Fruit fly (Drosophila melanogaster): ENCODE measurements around the gene CG9525.

Gene CG9525

dm6 chr2L:8958046-8958497, 4.1 kb downstream of the CG9525 start (continued):
- no peak for TF ChIP-seq dsx (GFP tag; optimal IDR thresholded peaks at IDR 0.05; ENCODE audit: poor library complexity, severe bottlenecking)
- TF ChIP-seq Lpt (GFP tag; optimal IDR thresholded peaks at IDR 0.05), result peak; percentile 75
- no peak for TF ChIP-seq fd85E (GFP tag; optimal IDR thresholded peaks at IDR 0.05)
- peak; percentile 78 for TF ChIP-seq CG34406 (GFP tag; optimal IDR thresholded peaks at IDR 0.05)
- peak; percentile 25 for TF ChIP-seq vri (GFP tag; optimal IDR thresholded peaks at IDR 0.05)
- TF ChIP-seq Eip93F (GFP tag; optimal IDR thresholded peaks at IDR 0.05), result no peak
- peak; percentile 60 for TF ChIP-seq cyc (GFP tag; optimal IDR thresholded peaks at IDR 0.05)
- TF ChIP-seq Eip78C (GFP tag), result peak; percentile 96
- TF ChIP-seq CG9139 (GFP tag; optimal IDR thresholded peaks at IDR 0.05), result peak; percentile 54
- peak; percentile 54 for TF ChIP-seq CG11762 (GFP tag; optimal IDR thresholded peaks at IDR 0.05; ENCODE audit: insufficient read depth)
- peak; percentile 81 for TF ChIP-seq CG7368 (GFP tag; optimal IDR thresholded peaks at IDR 0.05)
- TF ChIP-seq Hr39 (GFP tag; optimal IDR thresholded peaks at IDR 0.05), result peak; percentile 78
- TF ChIP-seq topi (GFP tag; optimal IDR thresholded peaks at IDR 0.05), result peak; percentile 74
- TF ChIP-seq CG8119 (GFP tag; IDR thresholded peaks at IDR 0.05), result peak; percentile 99
- peak; percentile 95 for TF ChIP-seq CG10631 (GFP tag; optimal IDR thresholded peaks at IDR 0.05)
- TF ChIP-seq Sox102F (GFP tag; optimal IDR thresholded peaks at IDR 0.05), result peak; percentile 86
- peak; percentile 91 for TF ChIP-seq Met (GFP tag; optimal IDR thresholded peaks at IDR 0.05)
- TF ChIP-seq acj6 (GFP tag; optimal IDR thresholded peaks at IDR 0.05), result peak; percentile 82
- peak; percentile 89 for TF ChIP-seq svp (GFP tag)
- peak; percentile 61 for TF ChIP-seq spab (GFP tag; optimal IDR thresholded peaks at IDR 0.05)
- no peak for TF ChIP-seq esn (GFP tag; optimal IDR thresholded peaks at IDR 0.05)

- TF ChIP-seq Hr4 (GFP tag; optimal IDR thresholded peaks at IDR 0.05), result no peak
- no peak for TF ChIP-seq Ets21C (GFP tag; optimal IDR thresholded peaks at IDR 0.05)
- no peak for TF ChIP-seq CG16779 (tag; optimal IDR thresholded peaks at IDR 0.05)
- no peak for TF ChIP-seq Eip78C (GFP tag)
- no peak for TF ChIP-seq CG15336 (GFP tag; IDR thresholded peaks at IDR 0.05)
These were observed 5.0 kb downstream of the CG9525 start for dm6 chr2L:8957152-8957551.

dm6 chr2L:8956336-8956726, 5.8 kb downstream of the CG9525 start:
- TF ChIP-seq CG8319 (GFP tag; optimal IDR thresholded peaks at IDR 0.05), result no peak
- peak; percentile 25 for TF ChIP-seq Eip78C (GFP tag)
- peak; percentile 53 for TF ChIP-seq svp (GFP tag)

dm6 chr2L:8955597-8956335, 6.4 kb downstream of the CG9525 start:
- TF ChIP-seq CG6276 (GFP tag; optimal IDR thresholded peaks at IDR 0.05), result no peak
- TF ChIP-seq CG34406 (GFP tag; optimal IDR thresholded peaks at IDR 0.05), result no peak
- no peak for TF ChIP-seq CG9139 (GFP tag; optimal IDR thresholded peaks at IDR 0.05)
- no peak for TF ChIP-seq dac (GFP tag; optimal IDR thresholded peaks at IDR 0.05)
- TF ChIP-seq fkh (GFP tag; optimal IDR thresholded peaks at IDR 0.05), result peak; percentile 66
- no peak for TF ChIP-seq CG11762 (GFP tag; optimal IDR thresholded peaks at IDR 0.05; ENCODE audit: insufficient read depth)

DNA sequence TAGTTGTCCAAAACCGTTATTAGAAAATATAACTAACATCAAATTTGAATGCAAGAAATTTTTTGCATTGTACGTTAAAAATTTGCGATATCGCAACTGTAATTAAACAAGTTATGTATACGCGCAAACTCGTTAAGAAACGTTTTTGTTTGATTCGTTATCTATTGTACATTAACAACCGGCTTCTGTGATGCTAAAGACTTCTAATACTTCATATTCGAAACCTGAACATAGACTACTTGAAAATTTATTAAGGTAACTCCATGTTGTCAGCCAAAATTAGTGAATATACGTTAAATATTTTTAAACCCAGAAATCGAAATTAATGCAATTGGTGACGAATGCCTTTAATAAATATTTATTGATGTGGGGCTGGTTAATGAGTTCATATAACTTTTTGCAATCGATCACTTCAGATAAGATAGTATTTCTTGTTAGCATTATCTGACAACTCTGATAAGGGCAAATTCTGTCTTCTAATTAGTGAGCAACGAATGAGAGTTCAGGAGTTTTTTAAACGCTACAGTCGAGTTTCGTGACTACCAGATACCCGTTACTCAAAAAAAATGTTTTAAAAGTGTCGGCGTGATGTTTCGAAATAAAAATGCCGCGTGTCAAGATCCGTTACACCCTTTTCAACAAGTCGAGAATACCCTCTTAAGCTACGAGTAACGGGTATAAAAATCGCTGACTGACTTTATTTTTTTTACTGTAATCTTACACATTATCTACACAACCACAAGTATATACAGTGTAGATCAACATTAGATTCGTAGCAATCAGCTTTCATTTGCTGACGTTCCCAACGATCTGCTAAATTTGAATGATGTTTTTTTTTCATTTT, 9.7 kb downstream of the CG9525 start:
- TF ChIP-seq Hr39 (GFP tag; optimal IDR thresholded peaks at IDR 0.05), result peak; percentile 66
- TF ChIP-seq dac (GFP tag; optimal IDR thresholded peaks at IDR 0.05), result no peak
- TF ChIP-seq CG3032 (tag; optimal IDR thresholded peaks at IDR 0.05), result peak; percentile 13
- TF ChIP-seq topi (GFP tag; optimal IDR thresholded peaks at IDR 0.05), result peak; percentile 49
- TF ChIP-seq CG3919 (GFP tag; optimal IDR thresholded peaks at IDR 0.05), result peak; percentile 61
- peak; percentile 67 for TF ChIP-seq CG6792 (GFP tag; optimal IDR thresholded peaks at IDR 0.05)
- TF ChIP-seq fkh (GFP tag; optimal IDR thresholded peaks at IDR 0.05), result no peak
- TF ChIP-seq Met (GFP tag; optimal IDR thresholded peaks at IDR 0.05), result peak; percentile 65
- peak; percentile 76 for TF ChIP-seq CG6163 (GFP tag; IDR thresholded peaks at IDR 0.05)
- TF ChIP-seq CG6808 (GFP tag; optimal IDR thresholded peaks at IDR 0.05), result peak; percentile 31
- TF ChIP-seq CG8319 (GFP tag; optimal IDR thresholded peaks at IDR 0.05), result peak; percentile 36
- TF ChIP-seq Ets96B (tag; optimal IDR thresholded peaks at IDR 0.05), result no peak
- TF ChIP-seq CG1621 (tag; optimal IDR thresholded peaks at IDR 0.05), result no peak
- peak; percentile 56 for TF ChIP-seq cyc (GFP tag; optimal IDR thresholded peaks at IDR 0.05)
- TF ChIP-seq CG31627 (GFP tag; optimal IDR thresholded peaks at IDR 0.05), result peak; percentile 59
- peak; percentile 70 for TF ChIP-seq pdm3 (GFP tag; optimal IDR thresholded peaks at IDR 0.05)
- TF ChIP-seq CG8119 (GFP tag; IDR thresholded peaks at IDR 0.05), result no peak; the same call in 2 of the 3 replicates
- no peak for TF ChIP-seq CG9139 (GFP tag; optimal IDR thresholded peaks at IDR 0.05)
- TF ChIP-seq acj6 (GFP tag; optimal IDR thresholded peaks at IDR 0.05), result peak; percentile 53
- peak; percentile 33 for TF ChIP-seq CG10669 (GFP tag; optimal IDR thresholded peaks at IDR 0.05)
- peak; percentile 40 for TF ChIP-seq fd85E (GFP tag; optimal IDR thresholded peaks at IDR 0.05)

All from whole organism, prepupa.